Worm (Caenorhabditis elegans): Measurements from ENCODE around the gene nhr-104.

DNA sequence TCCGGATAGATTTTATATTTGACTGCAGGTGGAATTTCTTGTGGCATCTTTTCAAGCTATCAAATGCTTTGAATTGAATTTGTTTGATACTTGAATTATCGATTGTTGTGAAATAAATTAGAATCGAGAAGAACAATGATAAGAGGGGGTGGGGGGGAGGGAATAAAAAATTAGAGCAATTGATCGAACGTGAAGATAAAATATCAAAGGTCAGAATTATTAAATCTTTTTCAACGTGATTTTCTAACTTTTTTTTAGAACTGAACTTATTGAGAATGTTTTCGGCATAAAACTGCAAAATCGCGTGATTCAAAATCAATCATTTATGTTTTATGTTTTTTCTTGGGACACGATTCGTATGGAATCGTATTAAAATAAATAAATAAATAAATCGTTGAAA is 38.7 kb upstream of the nhr-104 start, which contains the start of gene mpz-4:
- TF ChIP-seq B0310.2 (tag; optimal IDR thresholded peaks at IDR 0.05) (no peak), hnd-1 (tag; optimal IDR thresholded peaks at IDR 0.05) (no peak), hmbx-1 (tag; optimal IDR thresholded peaks at IDR 0.05) (no peak), pes-1 (GFP tag; IDR thresholded peaks at IDR 0.05) (no peak), tbx-37 (GFP tag; conservative IDR thresholded peaks at IDR 0.05) (no peak), flt-1 (GFP tag; IDR thresholded peaks at IDR 0.05) (no peak)
